Fruit fly (Drosophila melanogaster) whole organism, adult: ENCODE measurements around the gene CG14210.

Experiments used
- CG5204 ChIP-seq: fragments of 200-800 bp; sonication (Bioruptor generic); optimal IDR thresholded peaks from 2 replicates; lab custom pipeline; 2016; ENCODE audit warnings: missing biosample characterization, missing genetic modification characterization
- Clk ChIP-seq: fragments of 200-800 bp; sonication (Bioruptor generic); optimal IDR thresholded peaks from 2 replicates; lab custom pipeline; 2017; ENCODE audit warnings: missing biosample characterization, missing genetic modification characterization
- Crg-1 ChIP-seq: fragments of 200-800 bp; sonication (Bioruptor generic); optimal IDR thresholded peaks from 2 replicates; lab custom pipeline; 2016; ENCODE audit warnings: missing biosample characterization, missing genetic modification characterization
- cnc ChIP-seq, 2 experiments: fragments of >200 bp; optimal IDR thresholded peaks; 2 replicates each; lab custom pipeline; 2017

DNA sequence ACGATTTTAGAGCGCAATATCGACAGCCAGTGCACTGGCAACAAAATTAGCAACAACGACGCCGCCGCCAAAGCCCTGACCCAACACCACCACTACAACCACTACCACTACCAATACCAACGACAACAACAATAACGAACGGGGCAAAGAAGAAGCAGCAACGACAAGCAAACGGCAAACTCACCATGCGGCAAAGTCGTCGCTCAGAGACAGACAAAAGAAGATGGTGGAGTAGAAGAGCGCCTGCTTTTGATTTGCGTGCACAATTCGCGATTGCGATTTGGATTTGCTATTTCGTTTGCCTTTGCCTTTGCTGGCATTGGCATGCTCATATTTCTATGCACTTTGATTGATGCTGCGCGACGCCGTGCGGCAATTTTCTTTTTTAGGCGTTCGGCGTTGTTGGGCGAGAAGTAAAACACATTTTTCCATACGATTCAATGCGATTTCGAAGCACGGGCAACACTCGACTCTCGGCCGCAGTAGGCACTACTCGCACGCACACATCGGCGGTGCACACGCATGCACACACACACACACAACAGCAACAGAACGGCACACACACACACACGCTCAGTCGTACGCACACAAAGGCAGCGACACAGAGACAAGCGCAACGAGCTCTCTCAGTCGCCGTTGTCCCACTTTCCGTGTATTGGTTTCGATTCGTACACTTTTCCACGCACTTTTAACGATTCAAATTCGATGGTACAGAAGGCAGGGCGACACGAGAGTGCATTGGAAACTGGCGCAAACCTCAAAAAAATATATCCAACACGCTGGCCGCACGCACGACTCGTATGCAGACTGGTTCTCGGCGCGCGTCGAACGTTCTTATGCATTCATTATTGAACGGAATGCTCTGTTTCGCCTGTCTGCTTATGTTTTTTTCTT lies 21.7 kb downstream of the CG14210 start:
- TF ChIP-seq CG5204 (GFP tag; lab: Kevin White, UChicago) (no peak), Crg-1 (no peak), Clk (GFP tag; lab: Kevin White, UChicago) (no peak), cnc (optimal IDR thresholded peaks at IDR 0.05; lab: Kevin White, UChicago) (no peak)
